Worm (Caenorhabditis elegans): Measurements from ENCODE around the gene C07B5.4.

ce11 chrX:9504911-9505397 lies 24.5 kb upstream of the C07B5.4 start:
- TF ChIP-seq snpc-4 (tag; optimal IDR thresholded peaks at IDR 0.05), result no peak
- TF ChIP-seq elt-3 (tag; optimal IDR thresholded peaks at IDR 0.05), result no peak
- no peak for TF ChIP-seq ztf-11 (tag; optimal IDR thresholded peaks at IDR 0.05)
- TF ChIP-seq ces-1 (GFP tag; optimal IDR thresholded peaks at IDR 0.05), result no peak
- TF ChIP-seq nhr-76 (tag; optimal IDR thresholded peaks at IDR 0.05), result no peak
- TF ChIP-seq unc-120 (tag; optimal IDR thresholded peaks at IDR 0.05; ENCODE audit: poor library complexity, severe bottlenecking), result no peak
- no peak for TF ChIP-seq mab-5 (tag; optimal IDR thresholded peaks at IDR 0.05)
- TF ChIP-seq unc-39 (tag; optimal IDR thresholded peaks at IDR 0.05), result no peak
